Worm (Caenorhabditis elegans) whole organism, young adult: ENCODE data around the gene T05H10.1.

Source experiments
- B0261.1 ChIP-seq: sonication (generic microtip); optimal IDR thresholded peaks from 2 replicates; lab custom pipeline; 2016; ENCODE audit warnings: mild to moderate bottlenecking, missing genetic modification characterization, moderate library complexity, missing compliant biosample characterization
- B0336.3 ChIP-seq: fragments of 200-800 bp; sonication (Bioruptor generic); IDR thresholded peaks from 2 replicates; pipeline ENCODE4 v1.3.6; 2022; ENCODE audit warnings: missing genetic modification characterization, missing compliant biosample characterization
- F39B2.1 ChIP-seq: fragments of 200-800 bp; sonication (Bioruptor generic); IDR thresholded peaks from 2 replicates; pipeline ENCODE4 v1.3.6; 2022; ENCODE audit warnings: missing genetic modification reagents, missing genetic modification characterization, missing compliant biosample characterization
- T07F8.4 ChIP-seq: sonication (generic microtip); optimal IDR thresholded peaks from 2 replicates; lab custom pipeline; 2016; ENCODE audit warnings: mild to moderate bottlenecking, missing genetic modification characterization, moderate library complexity, missing compliant biosample characterization
- Y53G8AR.9 ChIP-seq: fragments of 200-800 bp; sonication (Bioruptor generic); conservative IDR thresholded peaks from 2 replicates; pipeline ENCODE4 v1.3.6; 2022; ENCODE audit warnings: missing genetic modification reagents, missing genetic modification characterization, missing compliant biosample characterization
- Y95B8A.8 ChIP-seq: fragments of 200-800 bp; sonication (Bioruptor generic); IDR thresholded peaks from 2 replicates; pipeline ENCODE4 v1.3.6; 2022; ENCODE audit warnings: missing genetic modification reagents, missing genetic modification characterization, missing compliant biosample characterization
- atf-7 ChIP-seq: sonication (generic microtip); optimal IDR thresholded peaks from 2 replicates; lab custom pipeline; 2017; ENCODE audit warnings: mild to moderate bottlenecking, missing genetic modification characterization, missing compliant biosample characterization
- attf-5 ChIP-seq: fragments of 200-800 bp; sonication (Bioruptor generic); optimal IDR thresholded peaks from 2 replicates; lab custom pipeline; 2018; ENCODE audit warnings: mild to moderate bottlenecking, missing genetic modification characterization, missing compliant biosample characterization
- cebp-1 ChIP-seq, 2 experiments: fragments of 200-800 bp in 1 of 2; sonication (Bioruptor generic) in 1 of 2; sonication (generic microtip) in 1 of 2; IDR thresholded peaks in 1 of 2; optimal IDR thresholded peaks in 1 of 2; 2 replicates each; pipeline versions ENCODE4 v1.3.6 to Lab custom; 2017 to 2022; ENCODE audit warnings: missing compliant biosample characterization in 2 of 2, missing genetic modification characterization in 2 of 2, mild to moderate bottlenecking in 1 of 2, missing genetic modification reagents in 1 of 2, moderate library complexity in 1 of 2
- ceh-100 ChIP-seq: fragments of 200-800 bp; sonication (Bioruptor generic); IDR thresholded peaks from 2 replicates; pipeline ENCODE4 v1.3.6; 2022; ENCODE audit warnings: missing genetic modification reagents, missing genetic modification characterization, missing compliant biosample characterization
- ceh-91 ChIP-seq: fragments of 200-800 bp; sonication (Bioruptor generic); IDR thresholded peaks from 2 replicates; pipeline ENCODE4 v1.3.6; 2022; ENCODE audit warnings: missing genetic modification reagents, missing genetic modification characterization, missing compliant biosample characterization
- die-1 ChIP-seq: sonication (generic microtip); optimal IDR thresholded peaks from 2 replicates; lab custom pipeline; 2016; ENCODE audit warnings: missing genotype, mild to moderate bottlenecking, missing genetic modification characterization, missing compliant biosample characterization
- dox-1 ChIP-seq: fragments of 200-800 bp; sonication (Bioruptor generic); IDR thresholded peaks from 2 replicates; pipeline ENCODE4 v1.3.6; 2022; ENCODE audit warnings: missing genetic modification reagents, missing genetic modification characterization, missing compliant biosample characterization
- dpl-1 ChIP-seq: fragments of 150-350 bp; optimal IDR thresholded peaks from 2 replicates; lab custom pipeline; 2014; ENCODE audit warnings: missing biosample characterization, missing genetic modification reagents, missing genetic modification characterization
- efl-1 ChIP-seq: fragments of 150-350 bp; optimal IDR thresholded peaks from 2 replicates; lab custom pipeline; 2014; ENCODE audit warnings: missing biosample characterization, missing genetic modification reagents, missing genetic modification characterization
- egl-18 ChIP-seq: fragments of 200-800 bp; sonication (Bioruptor generic); IDR thresholded peaks from 2 replicates; pipeline ENCODE4 v1.3.6; 2022; ENCODE audit warnings: missing genetic modification reagents, missing genetic modification characterization, missing compliant biosample characterization
- egl-44 ChIP-seq: fragments of 200-800 bp; sonication (Bioruptor generic); IDR thresholded peaks from 2 replicates; pipeline ENCODE4 v1.3.6; 2022; ENCODE audit warnings: missing genetic modification reagents, missing genetic modification characterization, missing compliant biosample characterization
- egrh-3 ChIP-seq: fragments of 200-800 bp; sonication (Bioruptor generic); IDR thresholded peaks from 2 replicates; pipeline ENCODE4 v1.3.6; 2022; ENCODE audit warnings: missing genetic modification reagents, missing genetic modification characterization, missing compliant biosample characterization
- ekl-4 ChIP-seq: fragments of 200-800 bp; sonication (Bioruptor generic); IDR thresholded peaks from 2 replicates; pipeline ENCODE4 v1.3.6; 2022; ENCODE audit warnings: missing genetic modification reagents, missing genetic modification characterization, missing compliant biosample characterization
- hmg-1.2 ChIP-seq: fragments of 200-800 bp; sonication (Bioruptor generic); IDR thresholded peaks from 2 replicates; pipeline ENCODE4 v1.3.6; 2022; ENCODE audit warnings: missing genetic modification reagents, missing genetic modification characterization, missing compliant biosample characterization
- lin-26 ChIP-seq: fragments of 200-800 bp; sonication (Bioruptor generic); IDR thresholded peaks from 2 replicates; pipeline ENCODE4 v1.3.6; 2022; ENCODE audit warnings: missing genetic modification reagents, missing genetic modification characterization, missing compliant biosample characterization
- lin-40 ChIP-seq: sonication (generic microtip); optimal IDR thresholded peaks from 2 replicates; lab custom pipeline; 2016; ENCODE audit warnings: missing genetic modification characterization, mild to moderate bottlenecking, missing compliant biosample characterization, missing genotype, missing genetic modification reagents
- lin-54 ChIP-seq: fragments of 200-800 bp; sonication (Bioruptor generic); optimal IDR thresholded peaks from 2 replicates; lab custom pipeline; 2018; ENCODE audit warnings: mild to moderate bottlenecking, missing genetic modification characterization, missing compliant biosample characterization
- lsl-1 ChIP-seq: fragments of 200-800 bp; sonication (Bioruptor generic); optimal IDR thresholded peaks from 2 replicates; lab custom pipeline; 2018; ENCODE audit warnings: mild to moderate bottlenecking, missing genetic modification characterization, moderate library complexity, missing compliant biosample characterization
- mel-28 ChIP-seq: sonication (generic microtip); optimal IDR thresholded peaks from 2 replicates; lab custom pipeline; 2016; ENCODE audit warnings: borderline replicate concordance, mild to moderate bottlenecking, missing genetic modification characterization, missing compliant biosample characterization
- nhr-120 ChIP-seq: fragments of 200-800 bp; sonication (Bioruptor generic); IDR thresholded peaks from 2 replicates; pipeline ENCODE4 v1.3.6; 2022; ENCODE audit warnings: missing genetic modification characterization, missing compliant biosample characterization
- nhr-27 ChIP-seq: fragments of 200-800 bp; sonication (Bioruptor generic); optimal IDR thresholded peaks from 2 replicates; lab custom pipeline; 2018; ENCODE audit warnings: mild to moderate bottlenecking, missing genetic modification characterization, moderate library complexity, missing compliant biosample characterization
- nhr-80 ChIP-seq: sonication (generic microtip); optimal IDR thresholded peaks from 2 replicates; lab custom pipeline; 2016; ENCODE audit warnings: missing genetic modification characterization, missing compliant biosample characterization
- snpc-3.4 ChIP-seq: sonication (generic microtip); optimal IDR thresholded peaks from 2 replicates; lab custom pipeline; 2017; ENCODE audit warnings: missing genetic modification characterization, mild to moderate bottlenecking, missing compliant biosample characterization, antibody characterized with exemption, moderate library complexity, missing genotype, missing genetic modification reagents
- snpc-4 ChIP-seq, 5 experiments: fragments of 150-350 bp in 1 of 5; sonication (generic microtip) in 4 of 5; optimal IDR thresholded peaks; 2 replicates each; lab custom pipeline; 2014 to 2018; ENCODE audit warnings: missing genetic modification characterization in 5 of 5, missing biosample characterization in 3 of 5, antibody characterized with exemption in 2 of 5, mild to moderate bottlenecking in 2 of 5, missing compliant biosample characterization in 2 of 5, missing genotype in 2 of 5, moderate library complexity in 2 of 5, missing genetic modification reagents in 1 of 5
- tbp1 ChIP-seq: fragments of 200-800 bp; sonication (Bioruptor generic); optimal IDR thresholded peaks from 2 replicates; lab custom pipeline; 2018; ENCODE audit warnings: mild to moderate bottlenecking, missing genetic modification characterization, missing compliant biosample characterization
- tbx-9 ChIP-seq: sonication (generic microtip); optimal IDR thresholded peaks from 2 replicates; lab custom pipeline; 2016; ENCODE audit warnings: borderline replicate concordance, missing genetic modification characterization, inconsistent platforms, missing compliant biosample characterization
- tlf-1 ChIP-seq: fragments of 200-800 bp; sonication (Bioruptor generic); optimal IDR thresholded peaks from 2 replicates; lab custom pipeline; 2018; ENCODE audit warnings: mild to moderate bottlenecking, missing genetic modification characterization, missing compliant biosample characterization
- zfh-2 ChIP-seq: fragments of 200-800 bp; sonication (Bioruptor generic); conservative IDR thresholded peaks from 2 replicates; pipeline ENCODE4 v1.3.6; 2022; ENCODE audit warnings: missing genetic modification reagents, missing genetic modification characterization, missing compliant biosample characterization
- zim-3 ChIP-seq: sonication (generic microtip); optimal IDR thresholded peaks from 2 replicates; lab custom pipeline; 2017; ENCODE audit warnings: mild to moderate bottlenecking, missing genetic modification characterization, moderate library complexity, missing compliant biosample characterization
- ztf-25 ChIP-seq: fragments of 200-800 bp; sonication (Bioruptor generic); IDR thresholded peaks from 2 replicates; pipeline ENCODE4 v1.3.6; 2022; ENCODE audit warnings: missing genetic modification reagents, missing genetic modification characterization, missing compliant biosample characterization
- ztf-26 ChIP-seq: sonication (generic microtip); optimal IDR thresholded peaks from 2 replicates; lab custom pipeline; 2017; ENCODE audit warnings: missing genetic modification characterization, missing compliant biosample characterization
- ztf-28 ChIP-seq: fragments of 200-800 bp; sonication (Bioruptor generic); IDR thresholded peaks from 2 replicates; pipeline ENCODE4 v1.3.6; 2022; ENCODE audit warnings: missing genetic modification reagents, missing genetic modification characterization, missing compliant biosample characterization
- ztf-6 ChIP-seq: fragments of 200-800 bp; sonication (Bioruptor generic); IDR thresholded peaks from 2 replicates; pipeline ENCODE4 v1.3.6; 2022; ENCODE audit warnings: missing genetic modification reagents, missing genetic modification characterization, missing compliant biosample characterization

Gene T05H10.1

ce11 chrII:8028246-8028694 is 14.1 kb upstream of the T05H10.1 start (continued):
- TF ChIP-seq dox-1 (GFP tag; lab: Robert Waterston, UW): peak; percentile 94

- TF ChIP-seq efl-1 (GFP tag; lab: Kevin White, UChicago) (peak; percentile 41), tbp1 (no peak)
These were observed 13.7 kb upstream of the T05H10.1 start for ce11 chrII:8028730-8029129.

- TF ChIP-seq ztf-26 (tag; lab: Kevin White, UChicago) (no peak), atf-7 (peak; percentile 26), tbp1 (peak; percentile 5), nhr-80 (tag; lab: Kevin White, UChicago) (peak; percentile 94), ztf-25 (no peak), dpl-1 (no peak)
- TF ChIP-seq, all 124 proteins: peak for 3
These were observed 9.7 kb upstream of the T05H10.1 start, which contains the start of gene nrf-6 for ce11 chrII:8032657-8033056. Gene nrf-6, minus strand, starts transcription at chrII:8032708.

- TF ChIP-seq lin-26 (GFP tag; lab: Robert Waterston, UW): no peak
- TF ChIP-seq atf-7: peak; percentile 30
- no peak for TF ChIP-seq ztf-6 (GFP tag; lab: Robert Waterston, UW)
- TF ChIP-seq lin-40 (tag; lab: Kevin White, UChicago): peak; percentile 12
- no peak for TF ChIP-seq zfh-2 (GFP tag; lab: Robert Waterston, UW)
- 0 out of 2 replicates have a peak, but pooled peaks have one; percentile 48 for TF ChIP-seq B0336.3 (GFP tag; lab: Robert Waterston, UW)
- TF ChIP-seq tbp1: peak; percentile 18
- no peak for TF ChIP-seq snpc-3.4 (tag; lab: Kevin White, UChicago)
- TF ChIP-seq B0261.1: no peak
- peak; percentile 18 for TF ChIP-seq lin-54 (GFP tag; lab: Kevin White, UChicago)
- TF ChIP-seq egl-18 (GFP tag; lab: Robert Waterston, UW): no peak
- TF ChIP-seq nhr-80 (tag; lab: Kevin White, UChicago): peak; percentile 82
- peak; percentile 49 for TF ChIP-seq attf-5
- no peak for TF ChIP-seq die-1 (tag; lab: Kevin White, UChicago)
- no peak for TF ChIP-seq cebp-1 (GFP tag; IDR thresholded peaks at IDR 0.05; lab: Robert Waterston, UW)
- peak; percentile 25 for TF ChIP-seq cebp-1 (tag; optimal IDR thresholded peaks at IDR 0.05; lab: Kevin White, UChicago)
- TF ChIP-seq, all 124 proteins: peak for 8
These were observed 8.4 kb upstream of the T05H10.1 start for ce11 chrII:8034008-8034407.

- TF ChIP-seq zim-3: peak; percentile 7
- TF ChIP-seq nhr-27: no peak
- TF ChIP-seq zfh-2 (GFP tag; lab: Robert Waterston, UW): peak; percentile 74
- TF ChIP-seq ekl-4 (GFP tag; lab: Robert Waterston, UW): no peak
- TF ChIP-seq Y53G8AR.9 (GFP tag; lab: Robert Waterston, UW): no peak
- TF ChIP-seq egrh-3 (GFP tag; lab: Robert Waterston, UW): peak; percentile 7; the same call in 1 of the 2 replicates
- no peak for TF ChIP-seq tlf-1 (GFP tag; lab: Kevin White, UChicago)
- TF ChIP-seq, all 124 proteins: peak for 3
These were observed 7.8 kb upstream of the T05H10.1 start for ce11 chrII:8034617-8035016.

ce11 chrII:8035667-8036066 is 6.7 kb upstream of the T05H10.1 start, which contains the start of gene sap-49:
Gene sap-49, minus strand, starts transcription at chrII:8035767.
- no peak for TF ChIP-seq mel-28 (tag; lab: Kevin White, UChicago)
- no peak for TF ChIP-seq snpc-4 (GFP tag; optimal IDR thresholded peaks at IDR 0.05; lab: Kevin White, UChicago)
- no peak for TF ChIP-seq snpc-4 (tag; optimal IDR thresholded peaks at IDR 0.05; lab: Kevin White, UChicago)
- no peak for TF ChIP-seq Y95B8A.8 (GFP tag; lab: Robert Waterston, UW)
- no peak for TF ChIP-seq hmg-1.2 (GFP tag; lab: Robert Waterston, UW)
- no peak for TF ChIP-seq lsl-1
- TF ChIP-seq ztf-28 (GFP tag; lab: Robert Waterston, UW): no peak
- TF ChIP-seq F39B2.1 (GFP tag; lab: Robert Waterston, UW): no peak
- no peak for TF ChIP-seq egl-44 (GFP tag; lab: Robert Waterston, UW)
- no peak for TF ChIP-seq ceh-91 (GFP tag; lab: Robert Waterston, UW)
- TF ChIP-seq ekl-4 (GFP tag; lab: Robert Waterston, UW): no peak
- TF ChIP-seq ceh-100 (GFP tag; lab: Robert Waterston, UW): no peak
- no peak for TF ChIP-seq cebp-1 (GFP tag; IDR thresholded peaks at IDR 0.05; lab: Robert Waterston, UW)
- no peak for TF ChIP-seq cebp-1 (tag; optimal IDR thresholded peaks at IDR 0.05; lab: Kevin White, UChicago)
- no peak for TF ChIP-seq nhr-120
- TF ChIP-seq T07F8.4: no peak
- TF ChIP-seq tlf-1 (GFP tag; lab: Kevin White, UChicago): no peak
- no peak for TF ChIP-seq tbx-9 (tag; lab: Kevin White, UChicago)
